Worm (Caenorhabditis elegans): ENCODE data around the gene srbc-17.

DNA sequence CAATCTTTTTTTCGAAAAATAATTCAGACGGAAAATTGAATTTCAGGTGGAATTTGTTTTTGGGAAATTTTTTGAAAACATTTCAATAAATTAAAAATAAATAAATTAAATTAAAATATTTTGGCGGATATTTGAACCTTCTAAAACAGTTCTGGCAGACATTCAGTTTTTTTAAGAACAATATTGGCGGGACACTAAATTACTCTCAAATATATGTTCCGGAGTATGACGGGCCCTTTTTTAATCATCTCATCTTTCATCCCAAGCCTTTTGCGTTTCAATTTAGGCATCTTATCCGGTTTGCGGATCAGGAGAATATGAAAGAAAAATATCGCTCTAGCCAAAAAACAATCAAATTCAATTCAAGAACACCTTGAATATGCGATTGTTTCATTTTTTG is 29.3 kb downstream of the srbc-17 start, which contains the start of gene svh-11:
- TF ChIP-seq sma-3 (GFP tag; optimal IDR thresholded peaks at IDR 0.05): no peak
- TF ChIP-seq ZK546.5 (tag; optimal IDR thresholded peaks at IDR 0.05): no peak
- TF ChIP-seq ama-1 (optimal IDR thresholded peaks at IDR 0.05): no peak
- TF ChIP-seq nhr-25 (tag; optimal IDR thresholded peaks at IDR 0.05): no peak
- no peak for TF ChIP-seq elt-1 (tag; optimal IDR thresholded peaks at IDR 0.05)
- TF ChIP-seq mdl-1 (tag; optimal IDR thresholded peaks at IDR 0.05): no peak
- no peak for TF ChIP-seq nhr-129 (tag; optimal IDR thresholded peaks at IDR 0.05)
- no peak for TF ChIP-seq mab-5 (tag; optimal IDR thresholded peaks at IDR 0.05)
- no peak for TF ChIP-seq alr-1 (tag; optimal IDR thresholded peaks at IDR 0.05)
- no peak for TF ChIP-seq sem-4 (tag; optimal IDR thresholded peaks at IDR 0.05)

Data from whole organism, L2 larva.